Fruit fly (Drosophila melanogaster): ENCODE data around the gene inaF-C.

DNA sequence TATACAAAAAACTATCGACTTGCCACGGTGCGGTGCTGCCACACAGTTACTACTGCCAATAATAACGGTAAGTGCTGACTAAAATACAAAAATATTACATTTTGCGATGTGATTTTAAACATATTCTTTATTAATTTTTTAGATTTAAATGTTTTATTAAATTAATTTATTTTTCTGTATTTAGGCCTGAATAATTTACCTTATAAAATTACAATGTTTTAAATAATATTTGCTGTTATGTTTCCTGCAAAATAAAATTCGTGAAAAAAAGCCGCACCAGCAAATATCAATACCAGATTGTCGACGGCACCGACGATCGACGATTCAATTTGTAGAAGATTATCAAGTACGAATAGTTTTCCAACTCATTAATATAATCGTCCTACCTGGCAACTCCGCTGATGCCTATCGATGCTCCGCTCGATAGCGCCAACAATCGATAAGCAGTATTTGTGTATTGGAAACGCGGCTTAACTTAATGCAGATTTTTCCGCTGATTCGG is 53.0 kb downstream of the inaF-C start, which contains the start of the genes Vlet and bif:
- TF ChIP-seq CG11294 (GFP tag; IDR thresholded peaks at IDR 0.05) = no peak
- TF ChIP-seq spab (GFP tag; optimal IDR thresholded peaks at IDR 0.05) = peak; percentile 10
- peak; percentile 12 for TF ChIP-seq Blimp-1 (GFP tag; optimal IDR thresholded peaks at IDR 0.05)
- TF ChIP-seq CG6276 (GFP tag; optimal IDR thresholded peaks at IDR 0.05) = no peak
- peak; percentile 47 for TF ChIP-seq Sox14 (GFP tag; optimal IDR thresholded peaks at IDR 0.05)
- peak; percentile 65 for TF ChIP-seq CG6808 (GFP tag; optimal IDR thresholded peaks at IDR 0.05)
- peak; percentile 47 for TF ChIP-seq CG6792 (GFP tag; optimal IDR thresholded peaks at IDR 0.05)
- peak; percentile 81 for TF ChIP-seq svp (GFP tag)

Data from whole organism, prepupa.